Fruit fly (Drosophila melanogaster) whole organism, embryonic: ENCODE measurements around the gene dod.

Experiments
- ATbp ChIP-seq: fragments of 200-800 bp; sonication (Bioruptor generic); optimal IDR thresholded peaks from 2 replicates; lab custom pipeline; 2017; ENCODE audit warnings: missing biosample characterization, mild to moderate bottlenecking, missing genetic modification characterization, missing genetic modification reagents
- Antp ChIP-seq: fragments of 200-800 bp; sonication (Bioruptor generic); optimal IDR thresholded peaks from 3 replicates; lab custom pipeline; 2016; ENCODE audit warnings: missing biosample characterization, missing genetic modification characterization
- C15 ChIP-seq: fragments of 200-800 bp; sonication (Bioruptor generic); IDR thresholded peaks from 3 replicates; pipeline ENCODE4 v1.3.6; 2022; ENCODE audit warnings: missing biosample characterization, missing genetic modification characterization
- CG10267 ChIP-seq: fragments of 200-800 bp; sonication (Bioruptor generic); optimal IDR thresholded peaks from 2 replicates; lab custom pipeline; 2018; ENCODE audit warnings: missing biosample characterization, mild to moderate bottlenecking, missing genetic modification characterization, moderate library complexity
- CG10565 ChIP-seq: fragments of 200-800 bp; sonication (Bioruptor generic); optimal IDR thresholded peaks from 3 replicates; lab custom pipeline; 2016; ENCODE audit warnings: missing biosample characterization, mild to moderate bottlenecking, missing genetic modification characterization
- CG11695 ChIP-seq: fragments of 200-800 bp; sonication (Bioruptor generic); IDR thresholded peaks from 3 replicates; pipeline ENCODE4 v1.3.6; 2022; ENCODE audit warnings: missing biosample characterization, missing genetic modification characterization
- CG13624 ChIP-seq: fragments of 200-800 bp; sonication (Bioruptor generic); optimal IDR thresholded peaks from 2 replicates; lab custom pipeline; 2016; ENCODE audit warnings: missing biosample characterization, missing genetic modification characterization
- CG14050 ChIP-seq: fragments of 200-800 bp; sonication (Bioruptor generic); IDR thresholded peaks from 3 replicates; pipeline ENCODE4 v1.3.6; 2022; ENCODE audit warnings: missing biosample characterization, missing genetic modification characterization
- CG1647 ChIP-seq: fragments of 200-800 bp; sonication (Bioruptor generic); optimal IDR thresholded peaks from 3 replicates; lab custom pipeline; 2016; ENCODE audit warnings: missing biosample characterization, missing genetic modification characterization
- CG18599 ChIP-seq: fragments of 200-800 bp; sonication (Bioruptor generic); optimal IDR thresholded peaks from 3 replicates; lab custom pipeline; 2017; ENCODE audit warnings: missing biosample characterization, missing genetic modification characterization, mild to moderate bottlenecking, moderate library complexity, missing genetic modification reagents
- CG2120 ChIP-seq: fragments of 200-800 bp; sonication (Bioruptor generic); optimal IDR thresholded peaks from 3 replicates; lab custom pipeline; 2016; ENCODE audit warnings: missing biosample characterization, missing genetic modification characterization
- CG2875 ChIP-seq: fragments of 200-800 bp; sonication (Bioruptor generic); optimal IDR thresholded peaks from 2 replicates; lab custom pipeline; 2017; ENCODE audit warnings: missing biosample characterization, mild to moderate bottlenecking, missing genetic modification characterization, missing genetic modification reagents
- CG31224 ChIP-seq: fragments of 200-800 bp; sonication (Bioruptor generic); IDR thresholded peaks from 2 replicates; pipeline ENCODE4 v1.3.6; 2022; ENCODE audit warnings: missing biosample characterization, missing genetic modification characterization
- CG4328 ChIP-seq: fragments of 200-800 bp; sonication (Bioruptor generic); optimal IDR thresholded peaks from 3 replicates; lab custom pipeline; 2017; ENCODE audit warnings: missing biosample characterization, missing genetic modification reagents, missing genetic modification characterization
- CG4360 ChIP-seq: fragments of 200-800 bp; sonication (Bioruptor generic); IDR thresholded peaks from 2 replicates; pipeline ENCODE4 v1.3.6; 2022; ENCODE audit warnings: missing biosample characterization, missing genetic modification characterization
- CG4730 ChIP-seq: fragments of 200-800 bp; sonication (Bioruptor generic); IDR thresholded peaks from 2 replicates; pipeline ENCODE4 v1.3.6; 2022; ENCODE audit warnings: missing biosample characterization, missing genetic modification characterization
- CG5245 ChIP-seq: fragments of 200-800 bp; sonication (Bioruptor generic); optimal IDR thresholded peaks from 3 replicates; lab custom pipeline; 2016; ENCODE audit warnings: missing biosample characterization, missing genetic modification characterization
- CG6765 ChIP-seq: fragments of 200-800 bp; sonication (Bioruptor generic); optimal IDR thresholded peaks from 3 replicates; lab custom pipeline; 2017; ENCODE audit warnings: missing biosample characterization, mild to moderate bottlenecking, missing genetic modification characterization
- CG7372 ChIP-seq: fragments of 200-800 bp; sonication (Bioruptor generic); IDR thresholded peaks from 2 replicates; pipeline ENCODE4 v1.3.6; 2022; ENCODE audit warnings: missing biosample characterization, missing genetic modification characterization
- CG8944 ChIP-seq: fragments of 200-800 bp; sonication (Bioruptor generic); optimal IDR thresholded peaks from 3 replicates; lab custom pipeline; 2016; ENCODE audit warnings: missing biosample characterization, missing genetic modification characterization
- CG9609 ChIP-seq: fragments of 200-800 bp; sonication (Bioruptor generic); optimal IDR thresholded peaks from 3 replicates; lab custom pipeline; 2016; ENCODE audit warnings: missing biosample characterization, missing genetic modification characterization
- Ets65A ChIP-seq: fragments of 200-800 bp; sonication (Bioruptor generic); peaks from one replicate; lab custom pipeline; 2016; ENCODE audit warnings: missing biosample characterization, missing genetic modification characterization
- Hr3 ChIP-seq: fragments of 200-800 bp; sonication (Bioruptor generic); optimal IDR thresholded peaks from 3 replicates; lab custom pipeline; 2016; ENCODE audit warnings: missing biosample characterization, missing genetic modification characterization
- Hr51 ChIP-seq, 2 experiments: fragments of 200-800 bp; sonication (Bioruptor generic); optimal IDR thresholded peaks; 2 replicates in 1 of 2; 3 replicates in 1 of 2; lab custom pipeline; 2016 to 2018; ENCODE audit warnings: missing biosample characterization in 2 of 2, missing genetic modification characterization in 2 of 2, mild to moderate bottlenecking in 1 of 2, moderate library complexity in 1 of 2
- Hr78 ChIP-seq, 2 experiments: fragments of 200-800 bp in 1 of 2; fragments of >200 bp in 1 of 2; sonication (Bioruptor generic) in 1 of 2; optimal IDR thresholded peaks; 2 replicates each; lab custom pipeline; 2017 to 2019; ENCODE audit warnings: missing biosample characterization in 2 of 2, missing genetic modification characterization in 2 of 2, mild to moderate bottlenecking in 1 of 2, moderate library complexity in 1 of 2
- Kr ChIP-seq: fragments of 200-800 bp; sonication (Bioruptor generic); optimal IDR thresholded peaks from 2 replicates; lab custom pipeline; 2017; ENCODE audit warnings: missing biosample characterization, mild to moderate bottlenecking, missing genetic modification characterization
- Sox102F ChIP-seq: fragments of 200-800 bp; sonication (Bioruptor generic); optimal IDR thresholded peaks from 2 replicates; lab custom pipeline; 2018; ENCODE audit warnings: missing biosample characterization, mild to moderate bottlenecking, missing genetic modification characterization, moderate library complexity
- cato ChIP-seq: fragments of 200-800 bp; sonication (Bioruptor generic); optimal IDR thresholded peaks from 2 replicates; lab custom pipeline; 2016; ENCODE audit warnings: missing biosample characterization, missing genetic modification characterization, borderline replicate concordance
- cg ChIP-seq: fragments of 200-800 bp; sonication (Bioruptor generic); optimal IDR thresholded peaks from 3 replicates; lab custom pipeline; 2019; ENCODE audit warnings: missing biosample characterization, mild to moderate bottlenecking, missing genetic modification characterization, moderate library complexity
- corto ChIP-seq: fragments of 200-800 bp; sonication (Bioruptor generic); optimal IDR thresholded peaks from 2 replicates; lab custom pipeline; 2016; ENCODE audit warnings: missing biosample characterization, mild to moderate bottlenecking, missing genetic modification characterization, moderate library complexity
- disco-r ChIP-seq: fragments of 200-800 bp; sonication (Bioruptor generic); optimal IDR thresholded peaks from 2 replicates; lab custom pipeline; 2016; ENCODE audit warnings: missing biosample characterization, missing genetic modification characterization
- ems ChIP-seq: fragments of 200-800 bp; sonication (Bioruptor generic); optimal IDR thresholded peaks from 3 replicates; lab custom pipeline; 2016; ENCODE audit warnings: missing biosample characterization, missing genetic modification characterization
- en ChIP-seq: fragments of 200-800 bp; sonication (Bioruptor generic); optimal IDR thresholded peaks from 2 replicates; lab custom pipeline; 2016; ENCODE audit warnings: missing biosample characterization, missing genetic modification characterization
- eyg ChIP-seq: fragments of 200-800 bp; sonication (Bioruptor generic); optimal IDR thresholded peaks from 3 replicates; lab custom pipeline; 2016; ENCODE audit warnings: missing biosample characterization, missing genetic modification characterization
- gcm2 ChIP-seq: fragments of 200-800 bp; sonication (Bioruptor generic); optimal IDR thresholded peaks from 2 replicates; lab custom pipeline; 2016; ENCODE audit warnings: missing biosample characterization, missing genetic modification characterization
- hbn ChIP-seq: fragments of 200-800 bp; sonication (Bioruptor generic); IDR thresholded peaks from 2 replicates; pipeline ENCODE4 v1.3.6; 2022; ENCODE audit warnings: missing biosample characterization, missing genetic modification characterization; ENCODE audit not compliant: partially characterized antibody
- ind ChIP-seq: fragments of 200-800 bp; sonication (Bioruptor generic); optimal IDR thresholded peaks from 3 replicates; lab custom pipeline; 2016; ENCODE audit warnings: missing biosample characterization, missing genetic modification characterization
- jigr1 ChIP-seq: fragments of 200-800 bp; sonication (Bioruptor generic); IDR thresholded peaks from 3 replicates; pipeline ENCODE4 v1.3.6; 2022; ENCODE audit warnings: missing biosample characterization, missing genetic modification characterization
- lmd ChIP-seq: fragments of 200-800 bp; sonication (Bioruptor generic); IDR thresholded peaks from 2 replicates; pipeline ENCODE4 v1.3.6; 2022; ENCODE audit warnings: missing biosample characterization, missing genetic modification characterization
- lov ChIP-seq, 2 experiments: fragments of 200-800 bp in 1 of 2; fragments of >200 bp in 1 of 2; sonication (Bioruptor generic) in 1 of 2; IDR thresholded peaks in 1 of 2; optimal IDR thresholded peaks in 1 of 2; 2 replicates in 1 of 2; 3 replicates in 1 of 2; pipeline versions ENCODE4 v1.3.6 to Lab custom; 2017 to 2022; ENCODE audit warnings: missing biosample characterization in 1 of 2, missing genetic modification characterization in 1 of 2
- mirr ChIP-seq: fragments of 200-800 bp; sonication (Bioruptor generic); optimal IDR thresholded peaks from 3 replicates; lab custom pipeline; 2018; ENCODE audit warnings: missing biosample characterization, mild to moderate bottlenecking, missing genetic modification characterization
- nerfin-1 ChIP-seq: fragments of 200-800 bp; sonication (Bioruptor generic); optimal IDR thresholded peaks from 3 replicates; lab custom pipeline; 2019; ENCODE audit warnings: missing biosample characterization, mild to moderate bottlenecking, missing genetic modification characterization, moderate library complexity
- nmo ChIP-seq: fragments of 200-800 bp; sonication (Bioruptor generic); optimal IDR thresholded peaks from 2 replicates; lab custom pipeline; 2018; ENCODE audit warnings: missing biosample characterization, mild to moderate bottlenecking, missing genetic modification characterization, moderate library complexity
- onecut ChIP-seq: fragments of 200-800 bp; sonication (Bioruptor generic); IDR thresholded peaks from 2 replicates; pipeline ENCODE4 v1.3.6; 2022; ENCODE audit warnings: missing biosample characterization, missing genetic modification characterization
- otp ChIP-seq: fragments of 200-800 bp; sonication (Bioruptor generic); IDR thresholded peaks from 3 replicates; pipeline ENCODE4, ENCODE4 v1.3.6; 2022; ENCODE audit warnings: missing biosample characterization, missing genetic modification characterization
- pros ChIP-seq: fragments of 200-800 bp; sonication (Bioruptor generic); optimal IDR thresholded peaks from 3 replicates; lab custom pipeline; 2019; ENCODE audit warnings: missing biosample characterization, mild to moderate bottlenecking, missing genetic modification characterization, moderate library complexity
- sqz ChIP-seq: fragments of 200-800 bp; sonication (Bioruptor generic); optimal IDR thresholded peaks from 3 replicates; lab custom pipeline; 2018; ENCODE audit warnings: missing biosample characterization, mild to moderate bottlenecking, missing genetic modification characterization
- sr ChIP-seq: fragments of 200-800 bp; sonication (Bioruptor generic); IDR thresholded peaks from 3 replicates; pipeline ENCODE4 v1.3.6; 2022; ENCODE audit warnings: missing biosample characterization, missing genetic modification characterization
- trh ChIP-seq: fragments of 200-800 bp; sonication (Bioruptor generic); optimal IDR thresholded peaks from 2 replicates; lab custom pipeline; 2016; ENCODE audit warnings: missing biosample characterization, missing genetic modification characterization

dod gene

DNA sequence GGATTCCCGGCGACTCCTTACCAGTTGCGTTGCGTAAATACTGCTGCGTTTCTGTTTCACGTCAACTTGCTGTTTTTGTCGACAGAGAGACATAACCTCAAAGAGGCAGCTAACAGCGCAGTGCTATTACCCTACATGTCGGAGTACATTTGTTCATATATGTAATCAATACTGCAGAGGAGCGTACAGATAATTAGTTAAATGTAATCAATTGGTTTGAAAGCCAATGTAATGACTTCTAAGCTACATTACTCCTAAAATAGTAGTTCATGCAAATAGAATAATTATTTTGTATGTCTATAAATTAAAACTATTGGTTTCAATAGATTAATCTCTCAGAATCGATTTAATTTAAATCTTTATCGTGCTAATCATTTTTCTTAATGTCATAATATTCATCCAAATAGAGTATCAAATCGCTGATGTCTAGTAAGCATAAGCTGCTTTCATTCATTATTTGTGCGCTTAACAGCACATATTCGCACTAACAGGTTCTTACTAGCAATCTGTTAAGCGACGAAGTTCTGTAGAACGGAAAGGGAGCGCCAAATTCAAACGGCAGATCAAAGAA, 25.9 kb upstream of the dod start, which contains the start of the genes SLIRP1 and anox (continued):
- TF ChIP-seq CG8944 (GFP tag; lab: Kevin White, UChicago): peak; percentile 60
- TF ChIP-seq ATbp (GFP tag; lab: Kevin White, UChicago): peak; percentile 66
- peak; percentile 57 for TF ChIP-seq en
- peak; percentile 95 for TF ChIP-seq nmo (GFP tag; lab: Kevin White, UChicago)
- TF ChIP-seq CG10267: peak; percentile 83
- TF ChIP-seq sr (GFP tag; lab: Robert Waterston, UW): no peak
- peak; percentile 55 for TF ChIP-seq CG1647 (GFP tag; lab: Kevin White, UChicago)
- TF ChIP-seq sqz: peak; percentile 59
- no peak for TF ChIP-seq Kr (GFP tag; lab: Kevin White, UChicago)
- peak; percentile 60; the same call in 2 of the 3 replicates for TF ChIP-seq CG14050 (GFP tag; lab: Robert Waterston, UW)
- TF ChIP-seq Hr78 (GFP tag; optimal IDR thresholded peaks at IDR 0.05; lab: Kevin White, UChicago): peak in 1 of 2 experiments; percentile 59
- peak; percentile 92 for TF ChIP-seq CG2120 (GFP tag; lab: Kevin White, UChicago)
- peak; percentile 89 for TF ChIP-seq Sox102F (GFP tag; lab: Kevin White, UChicago)
- peak; percentile 40 for TF ChIP-seq disco-r (GFP tag; lab: Kevin White, UChicago)
- peak; percentile 75 for TF ChIP-seq CG4730 (GFP tag; lab: Robert Waterston, UW)
- peak; percentile 69 for TF ChIP-seq CG5245 (GFP tag; lab: Kevin White, UChicago)
- peak; percentile 58 for TF ChIP-seq mirr
- TF ChIP-seq C15: peak; percentile 64; the same call in 1 of the 3 replicates
- TF ChIP-seq Hr51 (GFP tag; optimal IDR thresholded peaks at IDR 0.05; lab: Kevin White, UChicago): peak; percentile 39 to 92
- no peak for TF ChIP-seq lov (optimal IDR thresholded peaks at IDR 0.05; lab: Kevin White, UChicago)
- no peak for TF ChIP-seq lov (GFP tag; IDR thresholded peaks at IDR 0.05; lab: Robert Waterston, UW)
- no peak for TF ChIP-seq cg (GFP tag; lab: Kevin White, UChicago)
- no peak for TF ChIP-seq CG4360 (GFP tag; lab: Robert Waterston, UW)
- peak; percentile 89 for TF ChIP-seq CG11695 (GFP tag; lab: Robert Waterston, UW)
- TF ChIP-seq jigr1 (GFP tag; lab: Robert Waterston, UW): 0 out of 3 replicates have a peak, but pooled peaks have one; percentile 31
- no peak for TF ChIP-seq hbn (GFP tag; lab: Robert Waterston, UW)
- TF ChIP-seq CG6765 (GFP tag; lab: Kevin White, UChicago): peak; percentile 72
- peak; percentile 60 for TF ChIP-seq onecut (GFP tag; lab: Robert Waterston, UW)
- peak; percentile 63 for TF ChIP-seq CG2875 (GFP tag; lab: Kevin White, UChicago)
- TF ChIP-seq corto (GFP tag; lab: Kevin White, UChicago): no peak
- peak; percentile 88 for TF ChIP-seq lmd (GFP tag; lab: Robert Waterston, UW)
- peak; percentile 68 for TF ChIP-seq Ets65A
- peak; percentile 72 for TF ChIP-seq CG9609 (GFP tag; lab: Kevin White, UChicago)
- peak; percentile 79 for TF ChIP-seq CG13624 (GFP tag; lab: Kevin White, UChicago)
- peak; percentile 89 for TF ChIP-seq CG18599 (GFP tag; lab: Kevin White, UChicago)
- TF ChIP-seq ems (GFP tag; lab: Kevin White, UChicago): peak; percentile 54
- TF ChIP-seq pros (GFP tag; lab: Kevin White, UChicago): peak; percentile 18
- peak; percentile 82 for TF ChIP-seq nerfin-1
- peak; percentile 81 for TF ChIP-seq trh
- TF ChIP-seq CG10565 (GFP tag; lab: Kevin White, UChicago): peak; percentile 28
- TF ChIP-seq gcm2 (GFP tag; lab: Kevin White, UChicago): peak; percentile 11
- peak; percentile 88 for TF ChIP-seq ind (GFP tag; lab: Kevin White, UChicago)
- no peak for TF ChIP-seq otp (GFP tag; lab: Robert Waterston, UW)
- TF ChIP-seq CG31224: peak; percentile 61
- peak; percentile 89 for TF ChIP-seq Hr3 (GFP tag; lab: Kevin White, UChicago)
- TF ChIP-seq cato (GFP tag; lab: Kevin White, UChicago): peak; percentile 80
- TF ChIP-seq CG4328: peak; percentile 60
- peak; percentile 80 for TF ChIP-seq CG7372 (GFP tag; lab: Robert Waterston, UW)
- TF ChIP-seq eyg (GFP tag; lab: Kevin White, UChicago): peak; percentile 40
- peak; percentile 65 for TF ChIP-seq Antp (GFP tag; lab: Kevin White, UChicago)
